Fruit fly (Drosophila melanogaster) whole organism, embryonic: ENCODE data around the gene GAPcenA.

Experiments
- Bgb ChIP-seq: fragments of 200-800 bp; sonication (Bioruptor generic); IDR thresholded peaks from 2 replicates; pipeline ENCODE4 v1.3.6; 2022; ENCODE audit warnings: missing biosample characterization, missing genetic modification characterization; ENCODE audit not compliant: partially characterized antibody
- CG13424 ChIP-seq: fragments of 200-800 bp; sonication (Bioruptor generic); optimal IDR thresholded peaks from 2 replicates; lab custom pipeline; 2019; ENCODE audit warnings: missing biosample characterization, mild to moderate bottlenecking, missing genetic modification characterization, moderate library complexity
- CG15269 ChIP-seq: fragments of 200-800 bp; sonication (Bioruptor generic); optimal IDR thresholded peaks from 2 replicates; lab custom pipeline; 2018; ENCODE audit warnings: missing biosample characterization, mild to moderate bottlenecking, missing genetic modification characterization, moderate library complexity
- CG15601 ChIP-seq: fragments of 200-800 bp; sonication (Bioruptor generic); optimal IDR thresholded peaks from 3 replicates; lab custom pipeline; 2019; ENCODE audit warnings: missing biosample characterization, mild to moderate bottlenecking, missing genetic modification characterization, moderate library complexity
- CG16813 ChIP-seq: fragments of 200-800 bp; sonication (Bioruptor generic); IDR thresholded peaks from 3 replicates; pipeline ENCODE4 v1.3.6; 2022; ENCODE audit warnings: missing biosample characterization, missing genetic modification characterization; ENCODE audit not compliant: partially characterized antibody
- CG17912 ChIP-seq: fragments of 200-800 bp; sonication (Bioruptor generic); optimal IDR thresholded peaks from 2 replicates; lab custom pipeline; 2018; ENCODE audit warnings: missing biosample characterization, mild to moderate bottlenecking, missing genetic modification characterization
- CG2120 ChIP-seq: fragments of 200-800 bp; sonication (Bioruptor generic); optimal IDR thresholded peaks from 3 replicates; lab custom pipeline; 2016; ENCODE audit warnings: missing biosample characterization, missing genetic modification characterization
- CG34224 ChIP-seq: fragments of 200-800 bp; sonication (Bioruptor generic); IDR thresholded peaks from 3 replicates; pipeline ENCODE4 v1.3.6; 2022; ENCODE audit warnings: missing biosample characterization, missing genetic modification characterization; ENCODE audit not compliant: partially characterized antibody
- CG42726 ChIP-seq: fragments of 200-800 bp; sonication (Bioruptor generic); IDR thresholded peaks from 2 replicates; pipeline ENCODE4 v1.3.6; 2022; ENCODE audit warnings: missing biosample characterization, missing genetic modification characterization; ENCODE audit not compliant: partially characterized antibody
- CG4730 ChIP-seq: fragments of 200-800 bp; sonication (Bioruptor generic); IDR thresholded peaks from 2 replicates; pipeline ENCODE4 v1.3.6; 2022; ENCODE audit warnings: missing biosample characterization, missing genetic modification characterization
- CG7745 ChIP-seq: fragments of 200-800 bp; sonication (Bioruptor generic); optimal IDR thresholded peaks from 2 replicates; lab custom pipeline; 2018; ENCODE audit warnings: missing biosample characterization, mild to moderate bottlenecking, missing genetic modification characterization, moderate library complexity
- CG7963 ChIP-seq: fragments of 200-800 bp; sonication (Bioruptor generic); IDR thresholded peaks from 3 replicates; pipeline ENCODE4 v1.3.6; 2022; ENCODE audit warnings: missing biosample characterization, missing genetic modification characterization; ENCODE audit not compliant: partially characterized antibody
- CG9727 ChIP-seq: fragments of 200-800 bp; sonication (Bioruptor generic); optimal IDR thresholded peaks from 3 replicates; lab custom pipeline; 2017; ENCODE audit warnings: missing biosample characterization, mild to moderate bottlenecking, missing genetic modification characterization
- CTCF ChIP-seq: fragments of 200-800 bp; sonication (Bioruptor generic); optimal IDR thresholded peaks from 2 replicates; lab custom pipeline; 2017; ENCODE audit warnings: missing biosample characterization, mild to moderate bottlenecking, missing genetic modification characterization, moderate library complexity
- Dll ChIP-seq: fragments of 200-800 bp; sonication (Bioruptor generic); IDR thresholded peaks from 4 replicates; pipeline ENCODE4 v1.3.6; 2022; ENCODE audit warnings: missing biosample characterization, missing genetic modification characterization; ENCODE audit not compliant: partially characterized antibody
- Dp ChIP-seq: fragments of 200-800 bp; sonication (Bioruptor generic); optimal IDR thresholded peaks from 2 replicates; lab custom pipeline; 2018; ENCODE audit warnings: missing biosample characterization, mild to moderate bottlenecking, missing genetic modification characterization, moderate library complexity
- ERR ChIP-seq: fragments of 200-800 bp; sonication (Bioruptor generic); optimal IDR thresholded peaks from 2 replicates; lab custom pipeline; 2016; ENCODE audit warnings: missing biosample characterization, missing genetic modification characterization
- HLH3B ChIP-seq: fragments of 200-800 bp; sonication (Bioruptor generic); IDR thresholded peaks from 2 replicates; pipeline ENCODE4 v1.3.6; 2022; ENCODE audit warnings: missing biosample characterization, missing genetic modification characterization
- MBD-R2 ChIP-seq: fragments of 200-800 bp; sonication (Bioruptor generic); IDR thresholded peaks from 2 replicates; pipeline ENCODE4 v1.3.6; 2022; ENCODE audit warnings: missing biosample characterization, missing genetic modification characterization
- Med ChIP-seq: fragments of 200-800 bp; sonication (Bioruptor generic); peaks from one replicate; lab custom pipeline; 2016; ENCODE audit warnings: missing biosample characterization, missing genetic modification characterization, mild to moderate bottlenecking, inconsistent platforms, moderate library complexity
- Neu2 ChIP-seq: fragments of 200-800 bp; sonication (Bioruptor generic); optimal IDR thresholded peaks from 3 replicates; lab custom pipeline; 2016; ENCODE audit warnings: missing biosample characterization, missing genetic modification characterization, borderline replicate concordance
- Rfx ChIP-seq: fragments of 200-800 bp; sonication (Bioruptor generic); IDR thresholded peaks from 2 replicates; pipeline ENCODE4 v1.3.6; 2022; ENCODE audit warnings: missing biosample characterization, missing genetic modification characterization
- aop ChIP-seq: fragments of 200-800 bp; sonication (Bioruptor generic); IDR thresholded peaks from 2 replicates; pipeline ENCODE4 v1.3.6; 2022; ENCODE audit warnings: missing biosample characterization, missing genetic modification characterization
- az2 ChIP-seq: fragments of 200-800 bp; sonication (Bioruptor generic); optimal IDR thresholded peaks from 3 replicates; lab custom pipeline; 2016; ENCODE audit warnings: missing biosample characterization, missing genetic modification characterization
- crc ChIP-seq: fragments of 200-800 bp; sonication (Bioruptor generic); optimal IDR thresholded peaks from 2 replicates; lab custom pipeline; 2016; ENCODE audit warnings: missing biosample characterization, missing genetic modification characterization
- ewg ChIP-seq: fragments of 200-800 bp; sonication (Bioruptor generic); optimal IDR thresholded peaks from 3 replicates; lab custom pipeline; 2017; ENCODE audit warnings: mild to moderate bottlenecking, missing biosample characterization, missing genetic modification reagents, missing genetic modification characterization
- exex ChIP-seq: fragments of 200-800 bp; sonication (Bioruptor generic); optimal IDR thresholded peaks from 4 replicates; lab custom pipeline; 2018; ENCODE audit warnings: missing biosample characterization, mild to moderate bottlenecking, missing genetic modification characterization, moderate library complexity
- fd3F ChIP-seq: fragments of 200-800 bp; sonication (Bioruptor generic); optimal IDR thresholded peaks from 2 replicates; lab custom pipeline; 2018; ENCODE audit warnings: missing biosample characterization, mild to moderate bottlenecking, missing genetic modification characterization, moderate library complexity
- grau ChIP-seq: fragments of 200-800 bp; optimal IDR thresholded peaks from 3 replicates; lab custom pipeline; 2019; ENCODE audit warnings: missing biosample characterization, mild to moderate bottlenecking, missing genetic modification characterization, moderate library complexity
- inv ChIP-seq: fragments of 200-800 bp; sonication (Bioruptor generic); IDR thresholded peaks from 2 replicates; pipeline ENCODE4 v1.3.6; 2022; ENCODE audit warnings: missing biosample characterization, missing genetic modification characterization; ENCODE audit not compliant: partially characterized antibody
- knrl ChIP-seq: fragments of 200-800 bp; sonication (Bioruptor generic); IDR thresholded peaks from 3 replicates; pipeline ENCODE4 v1.3.6; 2022; ENCODE audit warnings: missing biosample characterization, missing genetic modification characterization; ENCODE audit not compliant: partially characterized antibody
- lbe ChIP-seq: fragments of 200-800 bp; sonication (Bioruptor generic); optimal IDR thresholded peaks from 2 replicates; lab custom pipeline; 2016; ENCODE audit warnings: missing biosample characterization, mild to moderate bottlenecking, missing genetic modification characterization
- mld ChIP-seq: fragments of 200-800 bp; sonication (Bioruptor generic); IDR thresholded peaks from 3 replicates; pipeline ENCODE4 v1.3.6; 2022; ENCODE audit warnings: missing biosample characterization, missing genetic modification characterization; ENCODE audit not compliant: partially characterized antibody
- nom ChIP-seq: fragments of 200-800 bp; sonication (Bioruptor generic); optimal IDR thresholded peaks from 2 replicates; lab custom pipeline; 2017; ENCODE audit warnings: missing biosample characterization, missing genetic modification characterization, mild to moderate bottlenecking, moderate library complexity, missing genetic modification reagents
- pzg ChIP-seq: fragments of 200-800 bp; sonication (Bioruptor generic); optimal IDR thresholded peaks from 3 replicates; lab custom pipeline; 2018; ENCODE audit warnings: missing biosample characterization, mild to moderate bottlenecking, missing genetic modification characterization, moderate library complexity
- sd ChIP-seq: fragments of 200-800 bp; sonication (Bioruptor generic); optimal IDR thresholded peaks from 3 replicates; lab custom pipeline; 2018; ENCODE audit warnings: missing biosample characterization, mild to moderate bottlenecking, missing genetic modification characterization, moderate library complexity
- stwl ChIP-seq: fragments of 200-800 bp; sonication (Bioruptor generic); optimal IDR thresholded peaks from 3 replicates; lab custom pipeline; 2018; ENCODE audit warnings: missing biosample characterization, mild to moderate bottlenecking, missing genetic modification characterization, moderate library complexity
- sug ChIP-seq: fragments of 200-800 bp; optimal IDR thresholded peaks from 2 replicates; lab custom pipeline; 2019; ENCODE audit warnings: missing biosample characterization, mild to moderate bottlenecking, missing genetic modification characterization, moderate library complexity
- tna ChIP-seq: fragments of 200-800 bp; sonication (Bioruptor generic); IDR thresholded peaks from 2 replicates; pipeline ENCODE4 v1.3.6; 2022; ENCODE audit warnings: missing biosample characterization, missing genetic modification characterization; ENCODE audit not compliant: partially characterized antibody
- unc-4 ChIP-seq: fragments of 200-800 bp; sonication (Bioruptor generic); IDR thresholded peaks from 2 replicates; pipeline ENCODE4 v1.3.6; 2022; ENCODE audit warnings: missing biosample characterization, missing genetic modification characterization; ENCODE audit not compliant: partially characterized antibody
- vfl ChIP-seq: fragments of 200-800 bp; sonication (Bioruptor generic); optimal IDR thresholded peaks from 2 replicates; lab custom pipeline; 2016; ENCODE audit warnings: missing biosample characterization, missing genetic modification characterization
- vnd ChIP-seq: fragments of 200-800 bp; sonication (Bioruptor generic); IDR thresholded peaks from 3 replicates; pipeline ENCODE4 v1.3.6; 2022; ENCODE audit warnings: missing biosample characterization, missing genetic modification characterization; ENCODE audit not compliant: partially characterized antibody
- vvl ChIP-seq: fragments of 200-800 bp; sonication (Bioruptor generic); IDR thresholded peaks from 2 replicates; pipeline ENCODE4 v1.3.6; 2022; ENCODE audit warnings: missing biosample characterization, missing genetic modification characterization
- zfh2 ChIP-seq: fragments of 200-800 bp; sonication (Bioruptor generic); optimal IDR thresholded peaks from 2 replicates; lab custom pipeline; 2016; ENCODE audit warnings: missing biosample characterization, missing genetic modification characterization

Gene GAPcenA

dm6 chr3L:8356196-8356595, 9.8 kb downstream of the GAPcenA start, which contains the start of gene Culd (continued):
- TF ChIP-seq CG7745 (tag; lab: Kevin White, UChicago) (no peak), CG16813 (GFP tag; lab: Robert Waterston, UW) (no peak), ewg (GFP tag; lab: Kevin White, UChicago) (no peak), az2 (no peak), vfl (GFP tag; lab: Kevin White, UChicago) (no peak), CG7963 (GFP tag; lab: Robert Waterston, UW) (no peak), pzg (GFP tag; lab: Kevin White, UChicago) (no peak)

DNA sequence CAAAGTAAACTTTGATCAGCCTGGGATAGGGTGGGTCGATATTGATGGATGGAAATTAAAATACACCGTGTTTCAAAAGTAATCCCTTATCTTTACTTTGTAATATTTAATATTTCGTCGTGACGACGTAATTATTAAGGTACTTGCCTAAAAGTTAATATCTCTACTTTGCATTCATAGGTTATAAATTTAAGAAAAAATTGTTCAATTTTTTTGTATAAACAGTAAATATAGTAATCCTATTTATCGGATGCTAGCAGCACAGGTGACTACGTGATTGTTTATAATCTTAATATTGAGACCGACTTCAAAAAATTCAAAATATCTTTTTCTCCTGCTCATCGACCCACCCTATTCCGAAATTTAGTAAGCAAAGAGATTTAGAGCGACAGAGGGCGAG, 11.8 kb downstream of the GAPcenA start:
- TF ChIP-seq vvl (GFP tag; lab: Robert Waterston, UW): 0 out of 2 replicates have a peak, but pooled peaks have one; percentile 16
- TF ChIP-seq Rfx (GFP tag; lab: Robert Waterston, UW): no peak
- TF ChIP-seq CG15269 (tag; lab: Kevin White, UChicago): no peak
- TF ChIP-seq nom (GFP tag; lab: Kevin White, UChicago): peak; percentile 54
- peak; percentile 78 for TF ChIP-seq Med (GFP tag; lab: Kevin White, UChicago)
- peak; percentile 12 for TF ChIP-seq CG2120

DNA sequence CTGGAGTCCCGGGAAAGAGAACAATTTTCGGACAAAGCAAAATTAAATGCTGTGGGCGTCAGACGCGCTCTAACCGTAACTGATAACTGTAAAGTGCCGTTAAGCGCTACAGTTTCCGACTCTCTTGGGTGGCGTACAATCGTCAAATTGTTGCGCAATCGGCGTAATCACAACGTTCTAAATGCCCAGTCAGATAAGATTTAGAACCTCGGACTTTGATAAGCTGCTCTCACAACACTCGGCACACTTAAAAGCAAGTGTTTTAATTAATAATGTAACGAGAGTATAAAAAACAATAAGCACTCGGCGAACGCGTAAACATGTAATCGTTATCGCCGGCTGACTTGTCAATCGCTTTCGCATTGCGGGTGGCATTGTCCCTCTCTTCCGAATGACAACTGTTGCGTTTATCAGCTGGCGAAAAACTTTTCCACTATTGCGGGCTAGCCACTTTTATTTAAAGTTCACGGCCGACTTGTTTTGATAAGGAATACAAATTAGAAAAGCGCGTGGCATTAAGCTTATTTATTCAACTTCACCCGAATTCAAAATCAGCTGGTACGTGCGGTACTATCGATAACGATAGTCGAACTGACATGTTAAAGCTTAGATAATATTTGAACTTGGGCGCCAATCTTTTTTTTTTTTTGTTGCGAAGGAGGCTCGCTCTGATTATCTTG, 12.6 kb downstream of the GAPcenA start:
- TF ChIP-seq grau (tag; lab: Kevin White, UChicago) (peak; percentile 17), crc (GFP tag; lab: Kevin White, UChicago) (no peak), CG15601 (tag; lab: Kevin White, UChicago) (no peak), CTCF (GFP tag; lab: Kevin White, UChicago) (peak; percentile 38), CG17912 (no peak), zfh2 (no peak), HLH3B (no peak), inv (peak; percentile 43; the same call in 1 of the 2 replicates), knrl (GFP tag; lab: Robert Waterston, UW) (0 out of 3 replicates have a peak, but pooled peaks have one; percentile 37), ERR (GFP tag; lab: Kevin White, UChicago) (no peak), CG13424 (tag; lab: Kevin White, UChicago) (no peak), Dp (GFP tag; lab: Kevin White, UChicago) (peak; percentile 83), MBD-R2 (peak; percentile 35; the same call in 1 of the 2 replicates), Neu2 (GFP tag; lab: Kevin White, UChicago) (no peak), unc-4 (GFP tag; lab: Robert Waterston, UW) (peak; percentile 74), CG4730 (GFP tag; lab: Robert Waterston, UW) (no peak), stwl (tag; lab: Kevin White, UChicago) (peak; percentile 22), CG9727 (GFP tag; lab: Kevin White, UChicago) (peak; percentile 6), tna (GFP tag; lab: Robert Waterston, UW) (peak; percentile 67), exex (peak; percentile 97), Bgb (peak; percentile 60), CG34224 (GFP tag; lab: Robert Waterston, UW) (peak; percentile 75), fd3F (no peak), Dll (GFP tag; lab: Robert Waterston, UW) (peak; percentile 74; the same call in 3 of the 4 replicates), mld (GFP tag; lab: Robert Waterston, UW) (0 out of 3 replicates have a peak, but pooled peaks have one; percentile 61), CG16813 (GFP tag; lab: Robert Waterston, UW) (peak; percentile 52; the same call in 1 of the 3 replicates), sug (tag; lab: Kevin White, UChicago) (peak; percentile 99), lbe (GFP tag; lab: Kevin White, UChicago) (no peak), sd (peak; percentile 19), CG42726 (GFP tag; lab: Robert Waterston, UW) (no peak), vnd (peak; percentile 70; the same call in 1 of the 3 replicates), aop (GFP tag; lab: Robert Waterston, UW) (no peak)
